Fruit fly (Drosophila melanogaster) whole organism, prepupa: ENCODE data around the gene Stt3A.

ENCODE experiments used
- Blimp-1 ChIP-seq: fragments of 200-800 bp; sonication (Bioruptor generic); optimal IDR thresholded peaks from 3 replicates; lab custom pipeline; 2017; ENCODE audit warnings: missing biosample characterization, missing genetic modification characterization, mild to moderate bottlenecking, moderate library complexity, missing genetic modification reagents
- CG10631 ChIP-seq: fragments of 200-800 bp; sonication (Bioruptor generic); optimal IDR thresholded peaks from 2 replicates; lab custom pipeline; 2016; ENCODE audit warnings: missing biosample characterization, missing genetic modification characterization
- CG10669 ChIP-seq: fragments of 200-800 bp; sonication (Bioruptor generic); optimal IDR thresholded peaks from 3 replicates; lab custom pipeline; 2018; ENCODE audit warnings: missing biosample characterization, mild to moderate bottlenecking, missing genetic modification characterization, moderate library complexity
- CG11294 ChIP-seq: fragments of 200-800 bp; sonication (Bioruptor generic); IDR thresholded peaks from 2 replicates; pipeline ENCODE4 v1.3.6; 2022; ENCODE audit warnings: missing biosample characterization, missing genetic modification characterization
- CG11762 ChIP-seq: fragments of 200-800 bp; sonication (Bioruptor generic); optimal IDR thresholded peaks from 3 replicates; lab custom pipeline; 2016; ENCODE audit warnings: missing biosample characterization, missing genetic modification characterization; ENCODE audit not compliant: insufficient read depth
- CG11902 ChIP-seq: fragments of 200-800 bp; sonication (Bioruptor generic); optimal IDR thresholded peaks from 3 replicates; lab custom pipeline; 2016; ENCODE audit warnings: missing biosample characterization, missing genetic modification characterization
- CG15336 ChIP-seq: fragments of 200-800 bp; sonication (Bioruptor generic); IDR thresholded peaks from 2 replicates; pipeline ENCODE4 v1.3.6; 2022; ENCODE audit warnings: missing biosample characterization, missing genetic modification characterization
- CG1621 ChIP-seq: fragments of 200-800 bp; sonication (Bioruptor generic); optimal IDR thresholded peaks from 3 replicates; lab custom pipeline; 2018; ENCODE audit warnings: missing biosample characterization, mild to moderate bottlenecking, missing genetic modification characterization
- CG16779 ChIP-seq: fragments of 200-800 bp; sonication (Bioruptor generic); optimal IDR thresholded peaks from 3 replicates; lab custom pipeline; 2017; ENCODE audit warnings: missing biosample characterization, mild to moderate bottlenecking, missing genetic modification characterization
- CG3032 ChIP-seq: fragments of 200-800 bp; optimal IDR thresholded peaks from 2 replicates; lab custom pipeline; 2019; ENCODE audit warnings: missing biosample characterization, mild to moderate bottlenecking, missing genetic modification characterization, moderate library complexity
- CG31627 ChIP-seq: fragments of 200-800 bp; sonication (Bioruptor generic); optimal IDR thresholded peaks from 3 replicates; lab custom pipeline; 2016; ENCODE audit warnings: missing biosample characterization, missing genetic modification characterization
- CG32006 ChIP-seq: fragments of 200-800 bp; sonication (Bioruptor generic); optimal IDR thresholded peaks from 3 replicates; lab custom pipeline; 2017; ENCODE audit warnings: missing biosample characterization, mild to moderate bottlenecking, missing genetic modification characterization
- CG34406 ChIP-seq: fragments of 200-800 bp; sonication (Bioruptor generic); optimal IDR thresholded peaks from 3 replicates; lab custom pipeline; 2016; ENCODE audit warnings: missing biosample characterization, missing genetic modification characterization
- CG3919 ChIP-seq: fragments of 200-800 bp; sonication (Bioruptor generic); optimal IDR thresholded peaks from 3 replicates; lab custom pipeline; 2016; ENCODE audit warnings: missing biosample characterization, missing genetic modification characterization
- CG6163 ChIP-seq: fragments of 200-800 bp; sonication (Bioruptor generic); IDR thresholded peaks from 3 replicates; pipeline ENCODE4 v1.3.6; 2022; ENCODE audit warnings: missing biosample characterization, missing genetic modification characterization
- CG6792 ChIP-seq: fragments of 200-800 bp; sonication (Bioruptor generic); optimal IDR thresholded peaks from 3 replicates; lab custom pipeline; 2016; ENCODE audit warnings: missing biosample characterization, missing genetic modification characterization
- CG6808 ChIP-seq: fragments of 200-800 bp; sonication (Bioruptor generic); optimal IDR thresholded peaks from 3 replicates; lab custom pipeline; 2017; ENCODE audit warnings: missing biosample characterization, missing genetic modification characterization, mild to moderate bottlenecking, moderate library complexity, missing genetic modification reagents
- CG6854 ChIP-seq: fragments of 200-800 bp; sonication (Bioruptor generic); optimal IDR thresholded peaks from 2 replicates; lab custom pipeline; 2017; ENCODE audit warnings: missing biosample characterization, mild to moderate bottlenecking, missing genetic modification characterization
- CG7368 ChIP-seq: fragments of 200-800 bp; sonication (Bioruptor generic); optimal IDR thresholded peaks from 3 replicates; lab custom pipeline; 2016; ENCODE audit warnings: missing biosample characterization, missing genetic modification characterization
- CG8119 ChIP-seq: fragments of 200-800 bp; sonication (Bioruptor generic); IDR thresholded peaks from 3 replicates; pipeline ENCODE4 v1.3.6; 2022; ENCODE audit warnings: missing biosample characterization, missing genetic modification characterization
- CG8319 ChIP-seq: fragments of 200-800 bp; sonication (Bioruptor generic); optimal IDR thresholded peaks from 3 replicates; lab custom pipeline; 2016; ENCODE audit warnings: missing biosample characterization, missing genetic modification characterization
- CG9139 ChIP-seq: fragments of 200-800 bp; sonication (Bioruptor generic); optimal IDR thresholded peaks from 3 replicates; lab custom pipeline; 2017; ENCODE audit warnings: missing biosample characterization, mild to moderate bottlenecking, missing genetic modification characterization
- Eip78C ChIP-seq: fragments of 200-800 bp; sonication (Bioruptor generic); peaks from one replicate; lab custom pipeline; 2016; ENCODE audit warnings: missing biosample characterization, missing genetic modification characterization
- Ets21C ChIP-seq: fragments of 200-800 bp; sonication (Bioruptor generic); optimal IDR thresholded peaks from 3 replicates; lab custom pipeline; 2016; ENCODE audit warnings: missing biosample characterization, missing genetic modification characterization
- Ets96B ChIP-seq: fragments of 200-800 bp; optimal IDR thresholded peaks from 2 replicates; lab custom pipeline; 2019; ENCODE audit warnings: missing biosample characterization, mild to moderate bottlenecking, missing genetic modification characterization, moderate library complexity
- Gug ChIP-seq: fragments of 200-800 bp; sonication (Bioruptor generic); IDR thresholded peaks from 2 replicates; pipeline ENCODE4 v1.3.6; 2022; ENCODE audit warnings: missing biosample characterization, missing genetic modification characterization
- Hr38 ChIP-seq: sonication (Bioruptor generic); optimal IDR thresholded peaks from 2 replicates; lab custom pipeline; 2016; ENCODE audit warnings: missing biosample characterization, missing genetic modification characterization
- Hr39 ChIP-seq: fragments of 200-800 bp; sonication (Bioruptor generic); optimal IDR thresholded peaks from 2 replicates; lab custom pipeline; 2016; ENCODE audit warnings: missing biosample characterization, missing genetic modification characterization
- Hr4 ChIP-seq: fragments of 200-800 bp; sonication (Bioruptor generic); optimal IDR thresholded peaks from 3 replicates; lab custom pipeline; 2016; ENCODE audit warnings: missing biosample characterization, missing genetic modification characterization
- Lpt ChIP-seq: fragments of 200-800 bp; sonication (Bioruptor generic); optimal IDR thresholded peaks from 3 replicates; lab custom pipeline; 2016; ENCODE audit warnings: missing biosample characterization, missing genetic modification characterization
- Met ChIP-seq: fragments of 200-800 bp; sonication (Bioruptor generic); optimal IDR thresholded peaks from 3 replicates; lab custom pipeline; 2016; ENCODE audit warnings: missing biosample characterization, missing genetic modification characterization
- OdsH ChIP-seq: fragments of 200-800 bp; sonication (Bioruptor generic); optimal IDR thresholded peaks from 3 replicates; lab custom pipeline; 2016; ENCODE audit warnings: missing biosample characterization, missing genetic modification characterization
- Smox ChIP-seq: fragments of 200-800 bp; sonication (Bioruptor generic); optimal IDR thresholded peaks from 3 replicates; lab custom pipeline; 2016; ENCODE audit warnings: missing biosample characterization, missing genetic modification characterization
- Sox102F ChIP-seq: fragments of 200-800 bp; sonication (Bioruptor generic); optimal IDR thresholded peaks from 2 replicates; lab custom pipeline; 2016; ENCODE audit warnings: missing biosample characterization, mild to moderate bottlenecking, missing genetic modification characterization
- Sox14 ChIP-seq: fragments of 200-800 bp; sonication (Bioruptor generic); optimal IDR thresholded peaks from 3 replicates; lab custom pipeline; 2016; ENCODE audit warnings: missing biosample characterization, missing genetic modification characterization
- Sox15 ChIP-seq: fragments of 200-800 bp; sonication (Bioruptor generic); optimal IDR thresholded peaks from 3 replicates; lab custom pipeline; 2016; ENCODE audit warnings: missing biosample characterization, missing genetic modification characterization
- acj6 ChIP-seq: fragments of 200-800 bp; sonication (Bioruptor generic); optimal IDR thresholded peaks from 3 replicates; lab custom pipeline; 2016; ENCODE audit warnings: missing biosample characterization, missing genetic modification characterization
- cyc ChIP-seq: fragments of 200-800 bp; sonication (Bioruptor generic); optimal IDR thresholded peaks from 3 replicates; lab custom pipeline; 2016; ENCODE audit warnings: missing biosample characterization, missing genetic modification characterization
- dac ChIP-seq: fragments of 200-800 bp; sonication (Bioruptor generic); optimal IDR thresholded peaks from 2 replicates; lab custom pipeline; 2017; ENCODE audit warnings: missing biosample characterization, mild to moderate bottlenecking, missing genetic modification characterization
- dsx ChIP-seq: fragments of 200-800 bp; optimal IDR thresholded peaks from 3 replicates; lab custom pipeline; 2019; ENCODE audit warnings: missing biosample characterization, mild to moderate bottlenecking, missing genetic modification characterization, moderate library complexity; ENCODE audit not compliant: poor library complexity, severe bottlenecking
- esn ChIP-seq: fragments of 200-800 bp; sonication (Bioruptor generic); optimal IDR thresholded peaks from 2 replicates; lab custom pipeline; 2016; ENCODE audit warnings: missing biosample characterization, mild to moderate bottlenecking, missing genetic modification characterization, moderate library complexity
- fd59A ChIP-seq: fragments of 200-800 bp; sonication (Bioruptor generic); optimal IDR thresholded peaks from 2 replicates; lab custom pipeline; 2017; ENCODE audit warnings: missing biosample characterization, mild to moderate bottlenecking, missing genetic modification characterization, missing genetic modification reagents
- fd85E ChIP-seq: fragments of 200-800 bp; sonication (Bioruptor generic); optimal IDR thresholded peaks from 3 replicates; lab custom pipeline; 2016; ENCODE audit warnings: missing biosample characterization, missing genetic modification characterization
- fkh ChIP-seq: fragments of 200-800 bp; sonication (Bioruptor generic); optimal IDR thresholded peaks from 3 replicates; lab custom pipeline; 2017; ENCODE audit warnings: missing biosample characterization, mild to moderate bottlenecking, missing genetic modification characterization, moderate library complexity
- lz ChIP-seq: fragments of 200-800 bp; sonication (Bioruptor generic); optimal IDR thresholded peaks from 3 replicates; lab custom pipeline; 2016; ENCODE audit warnings: missing biosample characterization, missing genetic modification characterization
- net ChIP-seq: fragments of 200-800 bp; sonication (Bioruptor generic); optimal IDR thresholded peaks from 3 replicates; lab custom pipeline; 2016; ENCODE audit warnings: missing biosample characterization, missing genetic modification characterization
- pdm3 ChIP-seq: fragments of 200-800 bp; sonication (Bioruptor generic); optimal IDR thresholded peaks from 3 replicates; lab custom pipeline; 2016; ENCODE audit warnings: missing biosample characterization, missing genetic modification characterization
- salr ChIP-seq, 2 experiments: fragments of 200-800 bp; sonication (Bioruptor generic); optimal IDR thresholded peaks; 3 replicates each; lab custom pipeline; 2016 to 2018; ENCODE audit warnings: missing biosample characterization in 2 of 2, missing genetic modification characterization in 2 of 2, mild to moderate bottlenecking in 1 of 2
- ss ChIP-seq, 2 experiments: fragments of 200-800 bp; sonication (Bioruptor generic); optimal IDR thresholded peaks; 2 replicates in 1 of 2; 3 replicates in 1 of 2; lab custom pipeline; 2017 to 2018; ENCODE audit warnings: mild to moderate bottlenecking in 2 of 2, missing biosample characterization in 2 of 2, missing genetic modification characterization in 2 of 2, moderate library complexity in 1 of 2
- svp ChIP-seq: fragments of 200-800 bp; sonication (Bioruptor generic); peaks from one replicate; lab custom pipeline; 2016; ENCODE audit warnings: missing biosample characterization, missing genetic modification characterization
- topi ChIP-seq: fragments of 200-800 bp; sonication (Bioruptor generic); optimal IDR thresholded peaks from 3 replicates; lab custom pipeline; 2016; ENCODE audit warnings: missing biosample characterization, missing genetic modification characterization

Gene Stt3A

DNA sequence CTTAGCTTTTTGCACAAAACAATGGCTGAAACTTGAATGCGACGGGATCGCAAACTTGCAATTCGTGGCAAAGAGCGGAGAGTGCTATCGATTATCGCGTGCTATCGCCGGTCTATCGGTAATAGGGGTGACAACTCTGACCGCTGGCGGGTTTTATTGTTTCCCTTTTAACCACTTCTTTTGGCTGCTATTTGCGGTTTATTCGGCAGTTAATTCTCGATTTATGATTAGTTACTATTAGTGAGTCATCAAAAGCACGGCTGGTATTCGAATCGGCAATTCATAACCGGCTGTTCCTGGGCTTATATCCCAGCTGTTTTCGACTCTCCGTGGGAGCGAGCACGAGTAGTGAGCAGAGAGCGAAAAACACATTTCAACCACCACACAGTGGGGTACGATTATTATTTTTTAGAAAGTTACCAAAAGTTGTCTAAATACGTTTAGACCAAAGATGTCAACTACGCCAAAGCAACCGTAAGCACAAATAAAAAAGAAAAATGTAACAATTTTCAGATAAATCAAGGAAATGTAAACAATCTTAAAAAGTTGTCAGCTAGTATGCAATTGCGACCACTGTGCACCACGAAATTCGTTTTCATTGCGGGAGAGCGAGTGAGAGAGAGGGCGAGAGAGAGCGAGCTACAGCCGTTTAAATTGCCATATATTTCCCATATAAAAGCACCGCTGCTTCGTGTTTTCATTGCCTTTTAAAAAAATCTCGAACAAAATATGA is at the start of gene Stt3A, which contains the start of gene bves:
Gene Stt3A, minus strand, starts transcription at position 89 of the 733 bp plus-strand sequence.
Gene bves, plus strand, starts transcription at position 115 of the 733 bp plus-strand sequence.
- TF ChIP-seq CG34406 (peak; percentile 99), CG6808 (GFP tag; lab: Kevin White, UChicago) (peak; percentile 96), CG16779 (tag; lab: Kevin White, UChicago) (peak; percentile 98), Lpt (GFP tag; lab: Kevin White, UChicago) (peak; percentile 98), acj6 (GFP tag; lab: Kevin White, UChicago) (peak; percentile 98), cyc (peak; percentile 97), Ets96B (tag; lab: Kevin White, UChicago) (peak; percentile 98), lz (GFP tag; lab: Kevin White, UChicago) (peak; percentile 99), Hr38 (peak; percentile 59), CG6854 (GFP tag; lab: Kevin White, UChicago) (peak; percentile 98), CG9139 (GFP tag; lab: Kevin White, UChicago) (peak; percentile 98), CG8319 (GFP tag; lab: Kevin White, UChicago) (peak; percentile 96), CG3032 (tag; lab: Kevin White, UChicago) (peak; percentile 95), CG6792 (peak; percentile 99), Ets21C (peak; percentile 98), fkh (peak; percentile 97), topi (peak; percentile 99), Met (GFP tag; lab: Kevin White, UChicago) (peak; percentile 99), Eip78C (GFP tag; lab: Kevin White, UChicago) (peak; percentile 100), CG15336 (peak; percentile 99), Hr39 (GFP tag; lab: Kevin White, UChicago) (peak; percentile 98), Smox (GFP tag; lab: Kevin White, UChicago) (peak; percentile 99), pdm3 (peak; percentile 99), svp (peak; percentile 99), CG31627 (GFP tag; lab: Kevin White, UChicago) (peak; percentile 98), CG11294 (GFP tag; lab: Robert Waterston, UW) (peak; percentile 94), net (GFP tag; lab: Kevin White, UChicago) (peak; percentile 99), CG6163 (GFP tag; lab: Robert Waterston, UW) (peak; percentile 99), Sox14 (GFP tag; lab: Kevin White, UChicago) (peak; percentile 99), OdsH (GFP tag; lab: Kevin White, UChicago) (peak; percentile 99), ss (GFP tag; optimal IDR thresholded peaks at IDR 0.05; lab: Kevin White, UChicago) (peak; percentile 97), fd59A (GFP tag; lab: Kevin White, UChicago) (peak; percentile 97), CG3919 (GFP tag; lab: Kevin White, UChicago) (peak; percentile 98), CG11762 (GFP tag; lab: Kevin White, UChicago) (peak; percentile 98), CG1621 (peak; percentile 98), salr (GFP tag; optimal IDR thresholded peaks at IDR 0.05; lab: Kevin White, UChicago) (peak; percentile 96 to 97), CG32006 (GFP tag; lab: Kevin White, UChicago) (peak; percentile 98), Sox15 (GFP tag; lab: Kevin White, UChicago) (peak; percentile 97), CG10669 (GFP tag; lab: Kevin White, UChicago) (peak; percentile 98), Blimp-1 (GFP tag; lab: Kevin White, UChicago) (peak; percentile 96), dac (GFP tag; lab: Kevin White, UChicago) (peak; percentile 96), CG8119 (peak; percentile 99), Sox102F (peak; percentile 100), CG7368 (GFP tag; lab: Kevin White, UChicago) (peak; percentile 98), fd85E (GFP tag; lab: Kevin White, UChicago) (peak; percentile 94), Hr4 (GFP tag; lab: Kevin White, UChicago) (peak; percentile 99), dsx (peak; percentile 96), esn (peak; percentile 99), CG10631 (GFP tag; lab: Kevin White, UChicago) (peak; percentile 98), Gug (GFP tag; lab: Robert Waterston, UW) (peak; percentile 95), CG11902 (GFP tag; lab: Kevin White, UChicago) (peak; percentile 93)
